Fruit fly (Drosophila melanogaster) whole organism: ENCODE data around the gene dnt.

Experiments used
- CG8478 ChIP-seq: fragments of >200 bp; optimal IDR thresholded peaks from 2 replicates; lab custom pipeline; 2018; ENCODE audit warnings: inconsistent platforms
- Dll ChIP-seq: fragments of >200 bp; optimal IDR thresholded peaks from 2 replicates; lab custom pipeline; 2017
- EcR ChIP-seq, 2 experiments: fragments of >200 bp; optimal IDR thresholded peaks; 2 replicates each; lab custom pipeline; 2017; ENCODE audit warnings: missing biosample characterization in 2 of 2, missing genetic modification characterization in 2 of 2, missing genetic modification reagents in 2 of 2
- pan ChIP-seq: fragments of >200 bp; optimal IDR thresholded peaks from 2 replicates; lab custom pipeline; 2017
- psq ChIP-seq: fragments of >200 bp; optimal IDR thresholded peaks from 2 replicates; lab custom pipeline; 2017
- usp ChIP-seq: fragments of >200 bp; optimal IDR thresholded peaks from 2 replicates; lab custom pipeline; 2017; ENCODE audit warnings: missing biosample characterization, missing genetic modification characterization, mixed read lengths

dnt gene

DNA sequence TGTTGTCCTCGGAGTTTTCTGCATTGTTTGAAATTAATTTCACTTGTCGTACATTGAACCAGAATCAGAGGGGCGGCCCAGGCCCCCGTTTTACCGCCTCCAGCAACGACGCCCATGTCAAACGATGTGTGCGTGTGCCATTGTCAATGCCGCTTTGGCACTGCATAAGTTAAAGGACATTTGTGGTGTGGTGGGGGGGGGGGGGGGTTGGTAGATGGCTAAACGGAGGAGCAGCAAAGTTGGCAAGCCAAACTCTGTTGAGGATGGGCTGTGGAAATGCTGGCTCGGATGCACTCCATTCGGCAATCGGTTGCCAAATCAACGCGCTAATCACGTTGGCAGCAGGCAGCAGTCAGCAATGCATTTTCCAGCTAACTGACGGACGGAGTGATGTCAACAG lies 3.7 kb upstream of the dnt start:
- no peak for TF ChIP-seq EcR (GFP tag; optimal IDR thresholded peaks at IDR 0.05; lab: Kevin White, UChicago)
- no peak for TF ChIP-seq usp (GFP tag; lab: Kevin White, UChicago)
- TF ChIP-seq CG8478 = no peak

DNA sequence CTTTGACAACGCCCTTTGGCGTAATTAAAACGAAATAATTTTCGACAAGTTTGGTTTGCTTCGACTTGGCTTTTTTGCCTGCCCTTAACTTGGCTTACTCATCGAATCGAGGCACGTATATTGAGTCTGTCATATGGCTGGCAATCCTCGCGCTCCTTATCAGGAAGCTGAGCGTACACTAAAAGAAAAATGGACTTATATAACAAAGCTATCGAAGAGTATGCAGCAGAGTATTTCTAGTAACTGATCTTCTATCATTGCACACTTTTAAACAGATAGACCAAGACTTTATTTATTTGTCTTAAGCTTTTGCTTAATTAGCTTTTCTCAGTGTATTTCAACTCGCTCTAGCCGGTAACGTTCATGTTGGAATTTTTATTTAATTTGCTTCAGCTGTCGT lies 3.3 kb upstream of the dnt start:
- TF ChIP-seq CG8478 = no peak

DNA sequence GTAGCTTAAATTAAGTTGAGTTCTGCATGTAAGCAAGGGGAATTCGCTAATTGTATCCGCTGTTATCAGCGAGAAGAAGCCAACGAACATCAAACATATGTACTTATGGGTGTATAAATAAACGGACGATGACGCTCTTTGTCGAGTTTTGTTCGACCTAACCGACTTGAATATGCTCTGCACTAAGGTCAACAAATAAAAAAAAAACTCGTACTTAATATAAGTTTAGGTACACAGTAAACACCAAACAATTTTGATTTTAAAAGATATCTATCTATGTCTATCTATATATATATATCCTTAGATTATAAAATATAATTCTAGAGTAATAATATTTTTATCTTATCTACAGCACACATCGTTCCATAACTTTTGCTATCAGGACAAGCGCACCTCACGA lies 1.6 kb upstream of the dnt start:
- no peak for TF ChIP-seq usp (GFP tag; lab: Kevin White, UChicago)
- TF ChIP-seq EcR (GFP tag; optimal IDR thresholded peaks at IDR 0.05; lab: Kevin White, UChicago) = no peak
- no peak for TF ChIP-seq psq
- no peak for TF ChIP-seq CG8478
- TF ChIP-seq pan (lab: Kevin White, UChicago) = no peak
- TF ChIP-seq Dll (lab: Kevin White, UChicago) = no peak

DNA sequence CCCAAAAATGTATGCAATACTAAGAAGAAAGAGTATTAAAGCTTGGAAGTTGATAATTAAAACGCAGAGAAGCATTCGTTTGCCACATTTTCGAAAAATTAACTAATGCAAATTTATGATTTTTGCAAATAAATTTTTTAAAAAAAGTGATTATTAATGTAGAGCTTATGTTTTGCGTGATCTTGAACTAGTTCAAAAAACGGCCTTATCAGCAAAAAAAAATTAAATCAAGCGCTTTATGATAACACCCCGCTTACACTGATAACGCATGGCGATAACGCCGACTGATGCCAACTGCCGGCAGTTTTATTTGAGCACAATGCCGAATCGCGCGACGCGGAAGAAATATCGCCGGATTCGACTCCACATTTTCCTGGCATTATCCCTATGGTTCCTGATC lies 1.0 kb upstream of the dnt start, which contains the start of gene CG13086:
CG13086 (plus strand) TSS at position 301 of the 400 bp plus-strand sequence.
- TF ChIP-seq usp (GFP tag; lab: Kevin White, UChicago) = no peak
- no peak for TF ChIP-seq pan (lab: Kevin White, UChicago)
- TF ChIP-seq psq = no peak
- no peak for TF ChIP-seq Dll (lab: Kevin White, UChicago)
- TF ChIP-seq CG8478 = no peak
- no peak for TF ChIP-seq EcR (GFP tag; optimal IDR thresholded peaks at IDR 0.05; lab: Kevin White, UChicago)

DNA sequence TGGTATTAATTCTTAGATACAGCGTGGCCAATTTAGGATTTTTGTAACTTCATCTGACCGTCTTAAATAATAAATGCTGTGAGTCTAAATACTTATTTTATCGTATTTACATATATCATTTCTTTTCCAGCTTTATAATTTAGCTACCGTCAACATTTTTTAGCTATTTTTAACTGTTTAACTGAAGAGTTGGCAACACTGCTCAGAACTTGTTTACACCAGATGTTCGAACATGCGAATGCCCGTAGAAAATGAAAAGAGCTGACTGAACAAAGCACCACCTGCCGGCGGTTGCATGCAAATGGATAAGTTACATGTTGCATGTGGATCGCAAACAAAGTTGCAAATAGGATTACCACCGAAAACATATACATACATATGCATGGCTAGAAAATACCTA lies 503 bp upstream of the dnt start:
- no peak for TF ChIP-seq Dll (lab: Kevin White, UChicago)
- no peak for TF ChIP-seq CG8478
- no peak for TF ChIP-seq pan (lab: Kevin White, UChicago)
- no peak for TF ChIP-seq EcR (GFP tag; optimal IDR thresholded peaks at IDR 0.05; lab: Kevin White, UChicago)
- TF ChIP-seq psq = no peak
- TF ChIP-seq usp (GFP tag; lab: Kevin White, UChicago) = no peak

DNA sequence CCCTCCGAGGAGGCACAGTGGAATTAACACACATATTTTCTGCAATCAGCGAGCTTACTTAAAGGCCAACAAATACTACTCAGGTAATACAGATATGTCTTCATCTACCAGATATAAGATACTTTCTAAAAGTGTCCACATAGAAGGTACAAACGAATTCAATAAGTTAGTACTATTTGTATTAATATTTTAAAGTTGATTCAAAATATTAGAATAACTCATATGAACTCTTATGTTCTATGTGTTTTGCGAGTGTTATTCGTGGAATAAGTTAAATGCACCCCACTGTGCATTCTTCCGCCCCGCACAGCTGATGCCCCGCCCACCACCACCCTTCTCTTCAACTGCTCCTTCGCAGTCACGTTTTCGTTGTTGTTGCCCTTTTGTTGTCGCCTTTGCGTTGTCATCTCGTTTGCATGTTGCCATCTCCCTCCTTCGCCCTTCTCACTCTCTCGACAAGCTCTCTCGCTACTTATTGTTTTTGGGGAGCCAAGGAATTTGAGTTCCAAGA lies 1.3 kb downstream of the dnt start:
- TF ChIP-seq psq (no peak), CG8478 (no peak), usp (GFP tag; lab: Kevin White, UChicago) (no peak), EcR (GFP tag; optimal IDR thresholded peaks at IDR 0.05; lab: Kevin White, UChicago) (no peak), Dll (lab: Kevin White, UChicago) (no peak), pan (lab: Kevin White, UChicago) (no peak)

DNA sequence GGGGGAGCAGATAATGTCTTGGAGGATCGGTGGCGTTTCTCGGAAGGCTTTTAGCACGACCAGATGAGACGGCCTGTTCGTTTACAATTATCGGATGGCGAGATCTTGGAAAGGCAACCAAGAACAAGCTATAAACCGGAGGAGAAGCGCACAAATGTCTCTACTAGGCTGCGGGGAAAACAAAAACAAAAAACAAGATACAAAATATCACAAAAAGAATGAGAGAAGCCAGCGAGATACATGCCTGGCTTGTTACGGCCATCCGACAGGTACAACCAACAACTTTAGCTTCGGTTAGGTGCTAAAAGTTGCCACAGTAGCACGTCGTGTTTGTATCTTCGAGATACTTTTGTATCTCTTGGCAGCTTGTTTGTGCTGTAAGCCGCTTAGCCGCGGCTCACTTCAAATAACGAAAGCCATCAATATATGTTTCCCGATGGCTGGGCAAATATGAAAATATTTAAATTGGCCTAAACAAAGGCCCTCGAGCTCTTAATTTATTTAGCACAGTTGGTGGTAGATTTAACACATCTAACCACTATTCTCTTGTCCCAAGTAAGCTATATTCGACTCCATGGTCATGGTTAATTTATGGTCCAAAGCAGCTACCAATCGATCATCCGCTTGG lies 3.1 kb downstream of the dnt start:
- no peak for TF ChIP-seq psq
- TF ChIP-seq usp (GFP tag; lab: Kevin White, UChicago) = no peak

DNA sequence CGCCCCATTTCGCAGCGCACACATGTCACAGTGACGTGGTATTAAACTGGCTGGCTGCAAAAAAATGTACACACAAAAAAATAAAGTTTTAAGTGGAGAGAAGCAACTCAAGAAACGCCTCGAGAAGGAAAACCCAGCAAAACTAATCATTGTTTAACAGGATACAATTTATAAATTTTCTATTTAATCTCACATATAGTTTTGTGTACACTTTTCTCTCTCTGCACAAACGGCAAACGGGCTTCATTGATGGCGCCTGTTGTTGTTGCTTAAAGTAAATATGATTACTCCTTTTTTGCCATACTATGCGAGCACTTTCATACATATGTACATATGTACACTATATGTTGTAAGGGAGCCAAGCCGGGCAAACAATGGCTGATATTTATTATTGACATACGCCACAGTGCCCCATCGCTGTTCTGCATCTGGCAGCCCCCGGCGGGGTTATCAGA lies 5.0 kb downstream of the dnt start:
- no peak for TF ChIP-seq pan (lab: Kevin White, UChicago)
- no peak for TF ChIP-seq Dll (lab: Kevin White, UChicago)
- TF ChIP-seq CG8478 = no peak
- no peak for TF ChIP-seq psq
- no peak for TF ChIP-seq usp (GFP tag; lab: Kevin White, UChicago)
- TF ChIP-seq EcR (GFP tag; optimal IDR thresholded peaks at IDR 0.05; lab: Kevin White, UChicago) = no peak

DNA sequence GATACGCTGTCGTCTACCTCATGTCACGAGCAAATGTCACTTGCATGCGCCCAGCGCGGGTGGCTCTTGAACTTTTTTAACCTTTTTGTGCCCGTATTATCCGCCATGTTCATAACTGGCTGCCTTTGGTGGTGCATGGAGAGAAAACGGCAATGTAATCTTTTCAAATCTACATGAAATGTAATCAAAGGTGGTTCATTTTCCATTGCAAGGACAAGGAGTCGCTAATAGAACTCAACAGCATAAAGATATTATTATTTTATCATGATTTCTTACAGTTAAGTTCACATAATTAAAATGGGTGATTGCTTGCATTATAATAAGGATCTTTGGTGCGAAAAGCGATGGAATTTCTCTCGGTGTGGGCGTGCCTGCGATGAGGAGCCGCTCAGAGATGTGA lies 20.3 kb downstream of the dnt start:
- no peak for TF ChIP-seq pan (lab: Kevin White, UChicago)
- TF ChIP-seq psq = no peak
- no peak for TF ChIP-seq EcR (GFP tag; optimal IDR thresholded peaks at IDR 0.05; lab: Kevin White, UChicago)
- no peak for TF ChIP-seq usp (GFP tag; lab: Kevin White, UChicago)
- TF ChIP-seq Dll (lab: Kevin White, UChicago) = no peak
- no peak for TF ChIP-seq CG8478

DNA sequence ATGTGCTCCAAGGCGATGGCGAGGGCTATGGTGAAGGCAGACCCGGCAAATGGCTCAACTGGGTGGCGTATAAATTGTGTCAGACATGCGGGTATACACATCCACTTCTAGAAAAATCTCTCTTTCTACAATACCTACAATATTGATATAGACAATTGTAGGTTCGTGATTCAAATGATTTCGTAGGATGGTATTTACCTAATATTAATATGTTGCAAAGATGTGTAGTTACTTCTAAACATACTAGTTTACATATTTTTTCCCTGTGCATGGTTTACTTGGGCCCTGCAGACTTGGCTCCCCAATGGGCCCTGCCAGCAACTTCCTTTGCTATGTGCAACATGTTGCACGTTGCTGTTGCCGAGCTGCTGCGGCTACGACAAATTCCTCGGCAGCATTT lies 21.0 kb downstream of the dnt start:
- no peak for TF ChIP-seq CG8478
- TF ChIP-seq psq = no peak
- TF ChIP-seq usp (GFP tag; lab: Kevin White, UChicago) = no peak
- no peak for TF ChIP-seq Dll (lab: Kevin White, UChicago)
- no peak for TF ChIP-seq EcR (GFP tag; optimal IDR thresholded peaks at IDR 0.05; lab: Kevin White, UChicago)
- TF ChIP-seq pan (lab: Kevin White, UChicago) = no peak

DNA sequence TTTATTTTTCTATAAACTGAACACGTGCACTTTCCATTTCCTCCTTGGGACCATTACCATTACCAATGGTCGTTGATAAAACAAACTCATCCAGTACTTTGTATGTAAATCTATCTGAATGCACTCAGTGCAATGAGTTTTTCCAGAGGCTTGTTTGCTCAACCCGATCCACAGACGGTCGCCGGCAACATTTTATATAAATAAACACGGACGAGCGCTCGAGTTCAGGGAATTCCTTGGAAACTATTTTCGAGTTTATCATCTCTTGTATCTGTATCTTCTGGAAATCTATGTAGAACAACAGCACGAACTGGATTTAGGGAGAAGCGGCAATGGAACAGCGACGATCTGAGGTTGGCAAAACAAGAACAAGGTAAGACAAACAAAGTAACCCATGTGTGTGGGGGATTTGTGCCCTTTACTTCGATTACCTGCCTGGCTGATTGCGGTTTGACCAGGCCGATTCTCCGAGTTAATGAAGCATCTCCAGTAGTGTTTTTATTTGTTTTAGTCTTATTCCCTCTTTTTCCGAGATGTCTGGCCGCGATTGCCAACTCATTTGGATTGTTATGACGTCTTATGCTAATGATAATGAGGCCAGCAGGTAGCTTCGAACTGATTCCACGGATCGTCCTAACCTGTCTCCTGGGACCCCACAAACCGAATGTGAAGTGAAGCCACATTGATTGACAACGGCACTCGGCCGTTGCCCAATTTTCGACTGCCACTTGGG lies 21.8 kb downstream of the dnt start:
- TF ChIP-seq psq = no peak
- no peak for TF ChIP-seq usp (GFP tag; lab: Kevin White, UChicago)
- no peak for TF ChIP-seq Dll (lab: Kevin White, UChicago)
- no peak for TF ChIP-seq pan (lab: Kevin White, UChicago)
- TF ChIP-seq CG8478 = no peak
- no peak for TF ChIP-seq EcR (GFP tag; optimal IDR thresholded peaks at IDR 0.05; lab: Kevin White, UChicago)

DNA sequence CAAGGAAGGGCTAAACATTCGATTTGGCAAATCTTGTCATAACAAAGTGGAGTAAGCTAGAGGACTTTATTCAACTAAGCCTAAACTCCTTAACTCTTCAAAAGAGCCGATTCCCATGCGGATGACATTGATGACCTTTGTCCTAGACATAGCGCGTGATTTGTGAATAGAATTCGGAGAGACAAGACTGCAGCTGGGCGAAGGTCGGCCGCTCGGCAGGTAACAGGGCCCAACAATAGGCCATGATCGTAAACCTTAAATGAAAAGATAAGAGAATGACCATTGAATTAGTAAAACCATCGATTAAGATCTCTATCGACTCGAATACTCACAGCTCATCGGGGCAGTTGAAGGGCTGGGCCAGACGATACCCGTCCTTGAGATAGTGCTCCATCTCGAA lies 24.0 kb downstream of the dnt start:
- TF ChIP-seq Dll (lab: Kevin White, UChicago) (no peak), psq (no peak), EcR (GFP tag; optimal IDR thresholded peaks at IDR 0.05; lab: Kevin White, UChicago) (no peak), usp (GFP tag; lab: Kevin White, UChicago) (no peak), CG8478 (no peak), pan (lab: Kevin White, UChicago) (no peak)
